Worm (Caenorhabditis elegans) whole organism, late embryonic: ENCODE measurements around the gene C06H5.8.
"Not testable (repeated sequence)": the region's sequence is repeated elsewhere in the genome, so short reads cannot be mapped to it uniquely, and the experiment has no call there.

Experiments used
- fkh-6 ChIP-seq: sonication (generic microtip); optimal IDR thresholded peaks from 2 replicates; lab custom pipeline; 2016; ENCODE audit warnings: missing genetic modification characterization, missing compliant biosample characterization
- nfya-1 ChIP-seq: sonication (generic microtip); optimal IDR thresholded peaks from 2 replicates; lab custom pipeline; 2017; ENCODE audit warnings: missing genetic modification characterization, mild to moderate bottlenecking, missing compliant biosample characterization, antibody characterized with exemption, moderate library complexity
- nhr-11 ChIP-seq: fragments of 150-350 bp; optimal IDR thresholded peaks from 2 replicates; lab custom pipeline; 2014; ENCODE audit warnings: missing biosample characterization, missing genetic modification characterization

- TF ChIP-seq fkh-6; nfya-1; nhr-11 (tag; lab: Kevin White, UChicago): not testable (repeated sequence)
Observed at ce11 chrV:17893959-17894358, 24.9 kb upstream of the C06H5.8 start, which contains the start of gene C06H5.11.
